Fruit fly (Drosophila melanogaster) whole organism, embryonic: Measurements from ENCODE around the gene amn.
A peak's percentile ranks its signal among the peaks of the same experiment; 100 is the strongest.

Experiments
- Asciz ChIP-seq: fragments of 200-800 bp; sonication (Bioruptor generic); optimal IDR thresholded peaks from 2 replicates; lab custom pipeline; 2017; ENCODE audit warnings: missing biosample characterization, mild to moderate bottlenecking, missing genetic modification characterization, missing genetic modification reagents
- B-H1 ChIP-seq: fragments of 200-800 bp; sonication (Bioruptor generic); IDR thresholded peaks from 3 replicates; pipeline ENCODE4 v1.3.6; 2022; ENCODE audit warnings: missing biosample characterization, missing genetic modification characterization
- CG10462 ChIP-seq: fragments of 200-800 bp; sonication (Bioruptor generic); optimal IDR thresholded peaks from 2 replicates; lab custom pipeline; 2016; ENCODE audit warnings: missing biosample characterization, missing genetic modification characterization
- CG10654 ChIP-seq: fragments of 200-800 bp; sonication (Bioruptor generic); optimal IDR thresholded peaks from 2 replicates; lab custom pipeline; 2016; ENCODE audit warnings: missing biosample characterization, missing genetic modification characterization
- CG10979 ChIP-seq: fragments of 200-800 bp; sonication (Bioruptor generic); optimal IDR thresholded peaks from 2 replicates; lab custom pipeline; 2018; ENCODE audit warnings: missing biosample characterization, mild to moderate bottlenecking, missing genetic modification characterization, moderate library complexity
- CG11085 ChIP-seq: fragments of 200-800 bp; sonication (Bioruptor generic); IDR thresholded peaks from 2 replicates; pipeline ENCODE4 v1.3.6; 2022; ENCODE audit warnings: missing biosample characterization, missing genetic modification characterization
- CG11695 ChIP-seq: fragments of 200-800 bp; sonication (Bioruptor generic); IDR thresholded peaks from 3 replicates; pipeline ENCODE4 v1.3.6; 2022; ENCODE audit warnings: missing biosample characterization, missing genetic modification characterization
- CG12299 ChIP-seq: fragments of 200-800 bp; sonication (Bioruptor generic); optimal IDR thresholded peaks from 2 replicates; lab custom pipeline; 2018; ENCODE audit warnings: missing biosample characterization, mild to moderate bottlenecking, missing genetic modification characterization
- CG1233 ChIP-seq: fragments of 200-800 bp; sonication (Bioruptor generic); optimal IDR thresholded peaks from 4 replicates; lab custom pipeline; 2018; ENCODE audit warnings: missing biosample characterization, mild to moderate bottlenecking, missing genetic modification characterization
- CG12391 ChIP-seq: fragments of 200-800 bp; sonication (Bioruptor generic); optimal IDR thresholded peaks from 3 replicates; lab custom pipeline; 2018; ENCODE audit warnings: missing biosample characterization, mild to moderate bottlenecking, missing genetic modification characterization, moderate library complexity
- CG13287 ChIP-seq: fragments of 200-800 bp; sonication (Bioruptor generic); IDR thresholded peaks from 2 replicates; pipeline ENCODE4 v1.3.6; 2022; ENCODE audit warnings: missing biosample characterization, missing genetic modification characterization; ENCODE audit not compliant: partially characterized antibody
- CG13424 ChIP-seq: fragments of 200-800 bp; sonication (Bioruptor generic); optimal IDR thresholded peaks from 2 replicates; lab custom pipeline; 2019; ENCODE audit warnings: missing biosample characterization, mild to moderate bottlenecking, missing genetic modification characterization, moderate library complexity
- CG15269 ChIP-seq: fragments of 200-800 bp; sonication (Bioruptor generic); optimal IDR thresholded peaks from 2 replicates; lab custom pipeline; 2018; ENCODE audit warnings: missing biosample characterization, mild to moderate bottlenecking, missing genetic modification characterization, moderate library complexity
- CG17912 ChIP-seq: fragments of 200-800 bp; sonication (Bioruptor generic); optimal IDR thresholded peaks from 2 replicates; lab custom pipeline; 2018; ENCODE audit warnings: missing biosample characterization, mild to moderate bottlenecking, missing genetic modification characterization
- CG1832 ChIP-seq: fragments of 200-800 bp; sonication (Bioruptor generic); optimal IDR thresholded peaks from 2 replicates; lab custom pipeline; 2017; ENCODE audit warnings: missing biosample characterization, mild to moderate bottlenecking, missing genetic modification characterization, inconsistent platforms
- CG2875 ChIP-seq: fragments of 200-800 bp; sonication (Bioruptor generic); optimal IDR thresholded peaks from 2 replicates; lab custom pipeline; 2017; ENCODE audit warnings: missing biosample characterization, mild to moderate bottlenecking, missing genetic modification characterization, missing genetic modification reagents
- CG4404 ChIP-seq: fragments of 200-800 bp; sonication (Bioruptor generic); IDR thresholded peaks from 2 replicates; pipeline ENCODE4 v1.3.6; 2022; ENCODE audit warnings: missing biosample characterization, missing genetic modification characterization
- CG6791 ChIP-seq: fragments of 200-800 bp; sonication (Bioruptor generic); IDR thresholded peaks from 3 replicates; pipeline ENCODE4 v1.3.6; 2022; ENCODE audit warnings: missing biosample characterization, missing genetic modification characterization; ENCODE audit not compliant: partially characterized antibody
- CG6854 ChIP-seq: fragments of 200-800 bp; sonication (Bioruptor generic); optimal IDR thresholded peaks from 3 replicates; lab custom pipeline; 2017; ENCODE audit warnings: missing biosample characterization, mild to moderate bottlenecking, missing genetic modification characterization
- CG7372 ChIP-seq: fragments of 200-800 bp; sonication (Bioruptor generic); IDR thresholded peaks from 2 replicates; pipeline ENCODE4 v1.3.6; 2022; ENCODE audit warnings: missing biosample characterization, missing genetic modification characterization
- CG9817 ChIP-seq: fragments of 200-800 bp; sonication (Bioruptor generic); optimal IDR thresholded peaks from 2 replicates; lab custom pipeline; 2018; ENCODE audit warnings: missing biosample characterization, mild to moderate bottlenecking, missing genetic modification characterization, moderate library complexity
- Camta ChIP-seq: fragments of 200-800 bp; sonication (Bioruptor generic); optimal IDR thresholded peaks from 2 replicates; lab custom pipeline; 2016; ENCODE audit warnings: missing biosample characterization, missing genetic modification characterization
- D ChIP-seq, 2 experiments: fragments of 200-800 bp in 1 of 2; fragments of >200 bp in 1 of 2; sonication (Bioruptor generic) in 1 of 2; optimal IDR thresholded peaks; 2 replicates in 1 of 2; 3 replicates in 1 of 2; lab custom pipeline; 2017; ENCODE audit warnings: mild to moderate bottlenecking in 1 of 2, missing biosample characterization in 1 of 2, missing genetic modification characterization in 1 of 2, missing genetic modification reagents in 1 of 2
- Dbx ChIP-seq: fragments of 200-800 bp; sonication (Bioruptor generic); IDR thresholded peaks from 3 replicates; pipeline ENCODE4 v1.3.6; 2022; ENCODE audit warnings: missing biosample characterization, missing genetic modification characterization
- Dp ChIP-seq: fragments of 200-800 bp; sonication (Bioruptor generic); optimal IDR thresholded peaks from 2 replicates; lab custom pipeline; 2018; ENCODE audit warnings: missing biosample characterization, mild to moderate bottlenecking, missing genetic modification characterization, moderate library complexity
- Elba2 ChIP-seq: fragments of 200-800 bp; sonication (Bioruptor generic); optimal IDR thresholded peaks from 3 replicates; lab custom pipeline; 2016; ENCODE audit warnings: missing biosample characterization, missing genetic modification characterization
- Gug ChIP-seq: fragments of 200-800 bp; sonication (Bioruptor generic); IDR thresholded peaks from 4 replicates; pipeline ENCODE4 v1.3.6; 2022; ENCODE audit warnings: missing biosample characterization, missing genetic modification characterization
- Neu2 ChIP-seq: fragments of 200-800 bp; sonication (Bioruptor generic); optimal IDR thresholded peaks from 3 replicates; lab custom pipeline; 2016; ENCODE audit warnings: missing biosample characterization, missing genetic modification characterization, borderline replicate concordance
- Opbp ChIP-seq: fragments of 200-800 bp; sonication (Bioruptor generic); IDR thresholded peaks from 3 replicates; pipeline ENCODE4 v1.3.6; 2022; ENCODE audit warnings: missing biosample characterization, missing genetic modification characterization; ENCODE audit not compliant: partially characterized antibody
- PHDP ChIP-seq: fragments of 200-800 bp; sonication (Bioruptor generic); optimal IDR thresholded peaks from 3 replicates; lab custom pipeline; 2018; ENCODE audit warnings: missing biosample characterization, mild to moderate bottlenecking, missing genetic modification characterization, moderate library complexity
- Spps ChIP-seq: fragments of 200-800 bp; sonication (Bioruptor generic); optimal IDR thresholded peaks from 2 replicates; lab custom pipeline; 2018; ENCODE audit warnings: missing biosample characterization, mild to moderate bottlenecking, missing genetic modification characterization
- TFAM ChIP-seq: fragments of 200-800 bp; sonication (Bioruptor generic); optimal IDR thresholded peaks from 2 replicates; lab custom pipeline; 2017; ENCODE audit warnings: missing biosample characterization, missing genetic modification characterization, inconsistent platforms
- ash1 ChIP-seq: fragments of 200-800 bp; sonication (Bioruptor generic); optimal IDR thresholded peaks from 2 replicates; lab custom pipeline; 2018; ENCODE audit warnings: missing biosample characterization, mild to moderate bottlenecking, missing genetic modification characterization
- bab2 ChIP-seq: fragments of 200-800 bp; sonication (Bioruptor generic); optimal IDR thresholded peaks from 2 replicates; lab custom pipeline; 2016; ENCODE audit warnings: missing biosample characterization, missing genetic modification characterization
- crp ChIP-seq, 2 experiments: fragments of 200-800 bp; sonication (Bioruptor generic); optimal IDR thresholded peaks; 2 replicates in 1 of 2; 3 replicates in 1 of 2; lab custom pipeline; 2017; ENCODE audit warnings: missing biosample characterization in 2 of 2, missing genetic modification characterization in 2 of 2, mild to moderate bottlenecking in 1 of 2, moderate library complexity in 1 of 2
- cwo ChIP-seq: fragments of 200-800 bp; sonication (Bioruptor generic); optimal IDR thresholded peaks from 3 replicates; lab custom pipeline; 2017; ENCODE audit warnings: missing biosample characterization, missing genetic modification characterization, mild to moderate bottlenecking, moderate library complexity, missing genetic modification reagents
- dmrt11E ChIP-seq: fragments of 200-800 bp; sonication (Bioruptor generic); optimal IDR thresholded peaks from 3 replicates; lab custom pipeline; 2018; ENCODE audit warnings: missing biosample characterization, mild to moderate bottlenecking, missing genetic modification characterization, moderate library complexity
- gem ChIP-seq: fragments of 200-800 bp; sonication (Bioruptor generic); optimal IDR thresholded peaks from 2 replicates; lab custom pipeline; 2019; ENCODE audit warnings: missing biosample characterization, mild to moderate bottlenecking, missing genetic modification characterization, moderate library complexity
- her ChIP-seq: fragments of 200-800 bp; sonication (Bioruptor generic); optimal IDR thresholded peaks from 2 replicates; lab custom pipeline; 2016; ENCODE audit warnings: missing biosample characterization, missing genetic modification characterization
- jing ChIP-seq: fragments of 200-800 bp; sonication (Bioruptor generic); optimal IDR thresholded peaks from 2 replicates; lab custom pipeline; 2018; ENCODE audit warnings: missing biosample characterization, mild to moderate bottlenecking, missing genetic modification characterization
- nom ChIP-seq: fragments of 200-800 bp; sonication (Bioruptor generic); optimal IDR thresholded peaks from 2 replicates; lab custom pipeline; 2017; ENCODE audit warnings: missing biosample characterization, missing genetic modification characterization, mild to moderate bottlenecking, moderate library complexity, missing genetic modification reagents
- repo ChIP-seq: fragments of 200-800 bp; sonication (Bioruptor generic); optimal IDR thresholded peaks from 2 replicates; lab custom pipeline; 2016; ENCODE audit warnings: missing biosample characterization, missing genetic modification characterization
- row ChIP-seq: fragments of 200-800 bp; sonication (Bioruptor generic); IDR thresholded peaks from 3 replicates; pipeline ENCODE4 v1.3.6; 2022; ENCODE audit warnings: missing biosample characterization, missing genetic modification characterization
- sd ChIP-seq: fragments of 200-800 bp; sonication (Bioruptor generic); optimal IDR thresholded peaks from 3 replicates; lab custom pipeline; 2018; ENCODE audit warnings: missing biosample characterization, mild to moderate bottlenecking, missing genetic modification characterization, moderate library complexity
- tap ChIP-seq: fragments of 200-800 bp; optimal IDR thresholded peaks from 3 replicates; lab custom pipeline; 2019; ENCODE audit warnings: missing biosample characterization, mild to moderate bottlenecking, missing genetic modification characterization, moderate library complexity
- ttk ChIP-seq: fragments of 200-800 bp; sonication (Bioruptor generic); IDR thresholded peaks from 2 replicates; pipeline ENCODE4 v2.1.2; 2022; ENCODE audit warnings: missing biosample characterization, missing genetic modification characterization
- wek ChIP-seq: fragments of 200-800 bp; sonication (Bioruptor generic); optimal IDR thresholded peaks from 3 replicates; lab custom pipeline; 2018; ENCODE audit warnings: missing biosample characterization, mild to moderate bottlenecking, missing genetic modification characterization, moderate library complexity
- yki ChIP-seq: fragments of >200 bp; optimal IDR thresholded peaks from 3 replicates; lab custom pipeline; 2018

Gene amn

dm6 chrX:19846701-19847383, 43.0 kb downstream of the amn start (continued):
- no peak for TF ChIP-seq D (optimal IDR thresholded peaks at IDR 0.05; lab: Kevin White, UChicago)
- peak; percentile 95 for TF ChIP-seq D (GFP tag; optimal IDR thresholded peaks at IDR 0.05; lab: Kevin White, UChicago)
- peak; percentile 89 for TF ChIP-seq Camta (GFP tag; lab: Kevin White, UChicago)
- TF ChIP-seq her (GFP tag; lab: Kevin White, UChicago), result peak; percentile 92
- TF ChIP-seq ttk, result peak; percentile 95
- peak; percentile 93 for TF ChIP-seq CG10979 (tag; lab: Kevin White, UChicago)
- peak in 1 of 2 experiments; percentile 57 for TF ChIP-seq crp (GFP tag; optimal IDR thresholded peaks at IDR 0.05; lab: Kevin White, UChicago)
- TF ChIP-seq Asciz (GFP tag; lab: Kevin White, UChicago), result peak; percentile 76
- TF ChIP-seq CG2875, result peak; percentile 91
- TF ChIP-seq cwo (GFP tag; lab: Kevin White, UChicago), result peak; percentile 85
- peak; percentile 93 for TF ChIP-seq jing (GFP tag; lab: Kevin White, UChicago)
- TF ChIP-seq CG10462 (GFP tag; lab: Kevin White, UChicago), result peak; percentile 87
- TF ChIP-seq CG7372 (GFP tag; lab: Robert Waterston, UW), result peak; percentile 90
- TF ChIP-seq gem (tag; lab: Kevin White, UChicago), result peak; percentile 95
- TF ChIP-seq bab2 (GFP tag; lab: Kevin White, UChicago), result peak; percentile 97
- peak; percentile 84 for TF ChIP-seq CG12299 (tag; lab: Kevin White, UChicago)
- peak; percentile 93 for TF ChIP-seq B-H1 (GFP tag; lab: Robert Waterston, UW)
- peak; percentile 95 for TF ChIP-seq CG15269 (tag; lab: Kevin White, UChicago)
- TF ChIP-seq Dp, result no peak
- TF ChIP-seq Opbp (GFP tag; lab: Robert Waterston, UW), result no peak
- peak; percentile 54 for TF ChIP-seq TFAM (GFP tag; lab: Kevin White, UChicago)
- TF ChIP-seq CG17912 (GFP tag; lab: Kevin White, UChicago), result peak; percentile 86
- no peak for TF ChIP-seq CG6791 (GFP tag; lab: Robert Waterston, UW)
- no peak for TF ChIP-seq yki (lab: Kevin White, UChicago)
- TF ChIP-seq Gug (GFP tag; lab: Robert Waterston, UW), result peak; percentile 94
- TF ChIP-seq CG9817, result peak; percentile 92
- TF ChIP-seq row (GFP tag; lab: Robert Waterston, UW), result peak; percentile 98
- TF ChIP-seq CG4404 (GFP tag; lab: Robert Waterston, UW), result peak; percentile 92
- TF ChIP-seq CG11085 (GFP tag; lab: Robert Waterston, UW), result peak; percentile 78
- TF ChIP-seq CG1832 (GFP tag; lab: Kevin White, UChicago), result no peak
- TF ChIP-seq repo (GFP tag; lab: Kevin White, UChicago), result peak; percentile 93
- TF ChIP-seq tap (tag; lab: Kevin White, UChicago), result peak; percentile 94
- peak; percentile 80 for TF ChIP-seq Spps (tag; lab: Kevin White, UChicago)
- TF ChIP-seq Neu2 (GFP tag; lab: Kevin White, UChicago), result peak; percentile 89
- peak; percentile 94 for TF ChIP-seq CG12391 (tag; lab: Kevin White, UChicago)
- TF ChIP-seq Elba2, result peak; percentile 48
- TF ChIP-seq CG11695, result peak; percentile 90
- TF ChIP-seq dmrt11E (tag; lab: Kevin White, UChicago), result peak; percentile 93
- TF ChIP-seq PHDP (tag; lab: Kevin White, UChicago), result peak; percentile 93
- peak; percentile 85 for TF ChIP-seq nom (GFP tag; lab: Kevin White, UChicago)
- TF ChIP-seq CG10654, result peak; percentile 91
- TF ChIP-seq CG13424 (tag; lab: Kevin White, UChicago), result peak; percentile 95
- peak; percentile 84; the same call in 2 of the 3 replicates for TF ChIP-seq Dbx
- peak; percentile 79 for TF ChIP-seq CG6854 (GFP tag; lab: Kevin White, UChicago)
- peak; percentile 73 for TF ChIP-seq ash1
- TF ChIP-seq sd (tag; lab: Kevin White, UChicago), result peak; percentile 83
- peak; percentile 86 for TF ChIP-seq wek (GFP tag; lab: Kevin White, UChicago)
- peak; percentile 92 for TF ChIP-seq CG1233 (GFP tag; lab: Kevin White, UChicago)
- TF ChIP-seq CG13287 (GFP tag; lab: Robert Waterston, UW), result no peak
